Worm (Caenorhabditis elegans) whole organism, L1 larva: ENCODE results near the gene C14B9.8.

Source experiments
- C04F5.9 ChIP-seq: sonication (generic microtip); optimal IDR thresholded peaks from 2 replicates; lab custom pipeline; 2016; ENCODE audit warnings: missing genetic modification characterization, missing compliant biosample characterization
- C16A3.4 ChIP-seq: fragments of 150-350 bp; optimal IDR thresholded peaks from 2 replicates; lab custom pipeline; 2014; ENCODE audit warnings: missing biosample characterization, missing genetic modification characterization
- C34B4.2 ChIP-seq: sonication (generic microtip); optimal IDR thresholded peaks from 2 replicates; lab custom pipeline; 2017; ENCODE audit warnings: mild to moderate bottlenecking, missing genetic modification characterization, missing compliant biosample characterization
- aha-1 ChIP-seq: fragments of 150-350 bp; optimal IDR thresholded peaks from 2 replicates; lab custom pipeline; 2014; ENCODE audit warnings: missing biosample characterization, missing genetic modification characterization
- alr-1 ChIP-seq: fragments of 200-800 bp; sonication (Bioruptor generic); optimal IDR thresholded peaks from 2 replicates; lab custom pipeline; 2018; ENCODE audit warnings: borderline replicate concordance, mild to moderate bottlenecking, missing genetic modification characterization, missing compliant biosample characterization
- aly-2 ChIP-seq: fragments of 150-350 bp; optimal IDR thresholded peaks from 2 replicates; lab custom pipeline; 2014; ENCODE audit warnings: missing biosample characterization, missing genetic modification characterization
- ama-1 ChIP-seq: fragments of 150-350 bp; optimal IDR thresholded peaks from 2 replicates; lab custom pipeline; 2014
- ceh-88 ChIP-seq: fragments of 200-800 bp; sonication (Bioruptor generic); IDR thresholded peaks from 2 replicates; pipeline ENCODE4 v1.3.6; 2022; ENCODE audit warnings: missing genetic modification characterization, missing compliant biosample characterization
- ceh-90 ChIP-seq: sonication (generic microtip); optimal IDR thresholded peaks from 2 replicates; lab custom pipeline; 2016; ENCODE audit warnings: missing genetic modification characterization, missing compliant biosample characterization
- ces-1 ChIP-seq: fragments of 150-350 bp; optimal IDR thresholded peaks from 2 replicates; lab custom pipeline; 2014; ENCODE audit warnings: missing biosample characterization, missing genetic modification reagents, missing genetic modification characterization
- dpl-1 ChIP-seq, 3 experiments: fragments of 150-350 bp in 2 of 3; sonication (generic microtip) in 1 of 3; optimal IDR thresholded peaks; 2 replicates each; lab custom pipeline; 2014 to 2017; ENCODE audit warnings: missing biosample characterization in 3 of 3, missing genetic modification characterization in 3 of 3, missing genetic modification reagents in 3 of 3
- dsc-1 ChIP-seq: sonication (generic microtip); optimal IDR thresholded peaks from 2 replicates; lab custom pipeline; 2016; ENCODE audit warnings: mild to moderate bottlenecking, missing genetic modification characterization, missing compliant biosample characterization
- efl-1 ChIP-seq, 4 experiments: fragments of 150-350 bp; optimal IDR thresholded peaks in 3 of 4; peaks in 1 of 4; 1 replicate in 1 of 4; 2 replicates in 3 of 4; lab custom pipeline; 2014; ENCODE audit warnings: missing biosample characterization in 2 of 4, missing genetic modification characterization in 2 of 4, missing genetic modification reagents in 2 of 4
- fkh-10 ChIP-seq: sonication (generic microtip); optimal IDR thresholded peaks from 2 replicates; lab custom pipeline; 2017; ENCODE audit warnings: missing biosample characterization, missing genetic modification reagents, missing genetic modification characterization
- fkh-4 ChIP-seq: sonication (generic microtip); optimal IDR thresholded peaks from 2 replicates; lab custom pipeline; 2016; ENCODE audit warnings: missing compliant biosample characterization, missing genetic modification characterization, borderline replicate concordance
- grh-1 ChIP-seq: fragments of 200-800 bp; sonication (Bioruptor generic); IDR thresholded peaks from 2 replicates; pipeline ENCODE4 v1.3.6; 2022; ENCODE audit warnings: missing genetic modification reagents, missing genetic modification characterization, missing compliant biosample characterization
- hlh-4 ChIP-seq: sonication (generic microtip); optimal IDR thresholded peaks from 2 replicates; lab custom pipeline; 2016; ENCODE audit warnings: mild to moderate bottlenecking, missing genetic modification characterization, missing compliant biosample characterization
- isw-1 ChIP-seq: fragments of 200-800 bp; sonication (Bioruptor generic); IDR thresholded peaks from 2 replicates; pipeline ENCODE4 v1.3.6; 2022; ENCODE audit warnings: missing genetic modification characterization, missing compliant biosample characterization
- lin-13 ChIP-seq: fragments of 150-350 bp; optimal IDR thresholded peaks from 2 replicates; lab custom pipeline; 2014; ENCODE audit warnings: missing biosample characterization, missing genetic modification reagents, missing genetic modification characterization
- lin-39 ChIP-seq: fragments of 150-350 bp; optimal IDR thresholded peaks from 2 replicates; lab custom pipeline; 2014; ENCODE audit warnings: missing biosample characterization, missing genetic modification reagents, missing genetic modification characterization
- lsy-2 ChIP-seq, 2 experiments: fragments of 150-350 bp; optimal IDR thresholded peaks; 2 replicates each; lab custom pipeline; 2014; ENCODE audit warnings: missing biosample characterization in 2 of 2, missing genetic modification characterization in 2 of 2
- mef-2 ChIP-seq: fragments of 150-350 bp; optimal IDR thresholded peaks from 2 replicates; lab custom pipeline; 2014; ENCODE audit warnings: missing biosample characterization, missing genetic modification characterization
- nhr-11 ChIP-seq: fragments of 150-350 bp; optimal IDR thresholded peaks from 2 replicates; lab custom pipeline; 2014; ENCODE audit warnings: missing biosample characterization, missing genetic modification characterization
- nhr-47 ChIP-seq: sonication (generic microtip); optimal IDR thresholded peaks from 2 replicates; lab custom pipeline; 2016; ENCODE audit warnings: mild to moderate bottlenecking, missing genetic modification characterization, moderate library complexity, missing compliant biosample characterization
- nhr-76 ChIP-seq: sonication (generic microtip); optimal IDR thresholded peaks from 2 replicates; lab custom pipeline; 2017; ENCODE audit warnings: missing biosample characterization, missing genetic modification characterization
- nhr-77 ChIP-seq: fragments of 150-350 bp; optimal IDR thresholded peaks from 2 replicates; lab custom pipeline; 2014; ENCODE audit warnings: missing biosample characterization, missing genetic modification characterization
- nhr-84 ChIP-seq: sonication (generic microtip); optimal IDR thresholded peaks from 2 replicates; lab custom pipeline; 2017; ENCODE audit warnings: missing biosample characterization, missing genetic modification characterization
- nhr-85 ChIP-seq: sonication (generic microtip); peaks from one replicate; lab custom pipeline; 2016; ENCODE audit warnings: missing genetic modification characterization, inconsistent platforms, missing compliant biosample characterization
- nhr-90 ChIP-seq: sonication (generic microtip); optimal IDR thresholded peaks from 2 replicates; lab custom pipeline; 2016; ENCODE audit warnings: mild to moderate bottlenecking, missing genetic modification characterization, missing compliant biosample characterization; ENCODE audit not compliant: poor library complexity
- pag-3 ChIP-seq: sonication (generic microtip); optimal IDR thresholded peaks from 2 replicates; lab custom pipeline; 2017; ENCODE audit warnings: missing genetic modification characterization, mild to moderate bottlenecking, missing compliant biosample characterization, antibody characterized with exemption, borderline replicate concordance; ENCODE audit not compliant: insufficient read depth
- pqm-1 ChIP-seq: sonication (generic microtip); optimal IDR thresholded peaks from 3 replicates; lab custom pipeline; 2017; ENCODE audit warnings: missing biosample characterization, missing genetic modification characterization
- snu-23 ChIP-seq: sonication (generic microtip); optimal IDR thresholded peaks from 2 replicates; lab custom pipeline; 2016; ENCODE audit warnings: missing genetic modification characterization, missing compliant biosample characterization
- swsn-7 ChIP-seq: sonication (generic microtip); optimal IDR thresholded peaks from 2 replicates; lab custom pipeline; 2016; ENCODE audit warnings: missing genetic modification characterization, missing compliant biosample characterization
- tlp-1 ChIP-seq: fragments of 150-350 bp; optimal IDR thresholded peaks from 2 replicates; lab custom pipeline; 2014; ENCODE audit warnings: missing biosample characterization, missing genetic modification characterization
- unc-30 ChIP-seq: sonication (generic microtip); optimal IDR thresholded peaks from 2 replicates; lab custom pipeline; 2017; ENCODE audit warnings: missing biosample characterization, missing genetic modification characterization
- unc-62 ChIP-seq: fragments of 150-350 bp; optimal IDR thresholded peaks from 2 replicates; lab custom pipeline; 2014; ENCODE audit warnings: missing biosample characterization, missing genetic modification reagents, missing genetic modification characterization
- unc-86 ChIP-seq: sonication (generic microtip); optimal IDR thresholded peaks from 2 replicates; lab custom pipeline; 2016; ENCODE audit warnings: missing genetic modification characterization, missing compliant biosample characterization
- unc-98 ChIP-seq: fragments of 200-800 bp; sonication (Bioruptor generic); IDR thresholded peaks from 2 replicates; pipeline ENCODE4 v1.3.6; 2022; ENCODE audit warnings: missing genetic modification characterization, missing compliant biosample characterization
- vab-15 ChIP-seq: sonication (generic microtip); optimal IDR thresholded peaks from 2 replicates; lab custom pipeline; 2017; ENCODE audit warnings: missing genotype, mild to moderate bottlenecking, missing genetic modification characterization, missing compliant biosample characterization
- zag-1 ChIP-seq: fragments of 150-350 bp; optimal IDR thresholded peaks from 2 replicates; lab custom pipeline; 2014; ENCODE audit warnings: missing biosample characterization, missing genetic modification characterization
- zip-4 ChIP-seq: fragments of 200-800 bp; sonication (Bioruptor generic); optimal IDR thresholded peaks from 2 replicates; lab custom pipeline; 2018; ENCODE audit warnings: mild to moderate bottlenecking, missing genetic modification characterization, moderate library complexity, missing compliant biosample characterization
- ztf-11 ChIP-seq, 2 experiments: sonication (generic microtip); optimal IDR thresholded peaks; 2 replicates each; lab custom pipeline; 2016 to 2017; ENCODE audit warnings: missing genetic modification characterization in 2 of 2, missing biosample characterization in 1 of 2, missing compliant biosample characterization in 1 of 2
- ztf-4 ChIP-seq: fragments of 150-350 bp; optimal IDR thresholded peaks from 2 replicates; lab custom pipeline; 2014; ENCODE audit warnings: missing biosample characterization, missing genetic modification characterization

C14B9.8 gene

DNA sequence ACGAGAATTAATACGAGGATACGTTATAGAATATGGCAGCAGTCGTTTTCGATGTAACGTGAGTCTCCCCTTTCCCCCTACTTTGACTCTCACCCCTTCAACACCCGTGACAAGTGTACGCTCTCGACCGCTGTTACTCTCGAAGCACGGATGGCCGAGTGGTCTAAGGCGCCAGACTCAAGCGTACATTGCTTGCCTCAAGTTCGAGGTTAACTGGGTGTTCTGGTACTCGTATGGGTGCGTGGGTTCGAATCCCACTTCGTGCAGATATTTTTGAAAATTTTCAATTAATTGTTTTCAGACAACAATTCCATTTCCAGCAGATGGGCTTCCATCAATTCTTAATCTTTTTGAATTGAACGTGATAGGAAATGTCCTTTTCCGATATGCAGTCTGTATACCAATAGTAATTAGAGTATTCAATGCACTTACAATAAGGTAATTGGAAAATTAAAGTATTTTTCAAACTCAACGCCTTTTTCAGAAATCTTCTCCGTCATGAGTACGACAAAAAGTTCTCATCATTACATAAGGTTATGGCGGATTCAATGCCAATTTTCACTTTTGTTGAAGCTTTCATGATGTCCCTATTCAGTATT lies 34.9 kb downstream of the C14B9.8 start (continued):
- TF ChIP-seq efl-1 (optimal IDR thresholded peaks at IDR 0.05; lab: Kevin White, UChicago) (peak; percentile 62 to 68), efl-1 (GFP tag; optimal IDR thresholded peaks at IDR 0.05 in 1 of 2; lab: Kevin White, UChicago) (peak; percentile 50 to 96), zag-1 (tag; lab: Kevin White, UChicago) (no peak), ceh-90 (tag; lab: Kevin White, UChicago) (no peak), aha-1 (tag; lab: Kevin White, UChicago) (no peak), swsn-7 (tag; lab: Kevin White, UChicago) (peak; percentile 79), nhr-76 (tag; lab: Kevin White, UChicago) (no peak), mef-2 (no peak), C16A3.4 (tag; lab: Kevin White, UChicago) (peak; percentile 66), isw-1 (peak; percentile 29; the same call in 1 of the 2 replicates), ceh-88 (peak; percentile 56), lsy-2 (tag; optimal IDR thresholded peaks at IDR 0.05; lab: Kevin White, UChicago) (peak; percentile 70 to 89), nhr-85 (tag; lab: Kevin White, UChicago) (peak; percentile 78), zip-4 (peak; percentile 12), fkh-10 (GFP tag; lab: Kevin White, UChicago) (peak; percentile 60), pag-3 (tag; lab: Kevin White, UChicago) (no peak), unc-86 (peak; percentile 61), unc-62 (GFP tag; lab: Kevin White, UChicago) (no peak), nhr-84 (tag; lab: Kevin White, UChicago) (no peak), unc-30 (tag; lab: Kevin White, UChicago) (no peak), ces-1 (no peak), nhr-90 (tag; lab: Kevin White, UChicago) (peak; percentile 68), nhr-11 (tag; lab: Kevin White, UChicago) (no peak), nhr-77 (peak; percentile 58), C04F5.9 (tag; lab: Kevin White, UChicago) (peak; percentile 34), unc-98 (GFP tag; lab: Robert Waterston, UW) (no peak), dsc-1 (tag; lab: Kevin White, UChicago) (peak; percentile 79), tlp-1 (tag; lab: Kevin White, UChicago) (no peak), vab-15 (peak; percentile 55), grh-1 (GFP tag; lab: Robert Waterston, UW) (no peak), dpl-1 (GFP tag; optimal IDR thresholded peaks at IDR 0.05; lab: Kevin White, UChicago) (peak; percentile 37 to 59 (median 56)), hlh-4 (tag; lab: Kevin White, UChicago) (no peak), C34B4.2 (no peak), pqm-1 (tag; lab: Kevin White, UChicago) (no peak), ztf-11 (tag; optimal IDR thresholded peaks at IDR 0.05; lab: Kevin White, UChicago) (peak in 1 of 2 experiments; percentile 51), lin-13 (peak; percentile 1), aly-2 (tag; lab: Kevin White, UChicago) (peak; percentile 63), ama-1 (lab: Kevin White, UChicago) (no peak), snu-23 (GFP tag; lab: Kevin White, UChicago) (peak; percentile 86), nhr-47 (peak; percentile 83)

DNA sequence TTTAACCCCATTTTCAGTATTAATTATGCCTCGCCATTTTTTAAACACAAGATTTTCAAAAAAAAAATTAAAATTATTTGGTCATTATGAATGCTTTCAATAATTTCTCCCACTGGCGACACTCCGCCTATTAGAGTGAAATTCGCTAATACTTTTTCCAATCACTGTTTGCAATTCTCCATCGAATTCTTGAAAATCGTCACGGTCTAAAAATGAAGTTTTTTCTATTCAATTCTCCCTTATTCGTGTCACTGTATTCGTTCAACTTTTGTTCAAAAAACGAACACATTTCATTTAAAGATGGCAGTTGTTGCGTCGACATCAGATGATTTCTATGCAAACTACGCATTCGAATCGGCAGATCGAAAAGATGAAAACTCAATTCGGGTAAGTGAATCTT lies 35.9 kb downstream of the C14B9.8 start, which contains the start of gene C14B9.3:
Gene C14B9.3, plus strand, starts transcription at position 301 of the 400 bp plus-strand sequence.
- TF ChIP-seq lin-39 (tag; lab: Kevin White, UChicago) (no peak), C04F5.9 (tag; lab: Kevin White, UChicago) (no peak), fkh-4 (tag; lab: Kevin White, UChicago) (no peak), ces-1 (no peak), alr-1 (tag; lab: Kevin White, UChicago) (no peak), ztf-4 (tag; lab: Kevin White, UChicago) (no peak)
